Worm (Caenorhabditis elegans): ENCODE measurements around the gene cyn-2.

cyn-2 gene

ce11 chrIII:13701691-13702090, 9.2 kb downstream of the cyn-2 start, which contains the start of gene lit-1:
TSS of gene lit-1 (plus strand) at chrIII:13701991.
- TF ChIP-seq nhr-28 (tag; optimal IDR thresholded peaks at IDR 0.05), result no peak
- no peak for TF ChIP-seq unc-120 (tag; optimal IDR thresholded peaks at IDR 0.05; ENCODE audit: poor library complexity, severe bottlenecking)
- TF ChIP-seq sptf-1 (tag; optimal IDR thresholded peaks at IDR 0.05), result no peak
- TF ChIP-seq mls-2 (tag; optimal IDR thresholded peaks at IDR 0.05), result no peak
- no peak for TF ChIP-seq mab-5 (tag; optimal IDR thresholded peaks at IDR 0.05)
- no peak for TF ChIP-seq M03D4.4 (tag; optimal IDR thresholded peaks at IDR 0.05)

ce11 chrIII:13708415-13708814, 15.9 kb downstream of the cyn-2 start:
- TF ChIP-seq unc-120 (tag; optimal IDR thresholded peaks at IDR 0.05; ENCODE audit: poor library complexity, severe bottlenecking) (no peak), snpc-4 (tag; optimal IDR thresholded peaks at IDR 0.05) (no peak)

- TF ChIP-seq mab-5 (tag; optimal IDR thresholded peaks at IDR 0.05) (no peak), nhr-28 (tag; optimal IDR thresholded peaks at IDR 0.05) (no peak), nhr-2 (tag; optimal IDR thresholded peaks at IDR 0.05) (no peak), ham-2 (GFP tag; optimal IDR thresholded peaks at IDR 0.05) (no peak), ceh-83 (GFP tag; optimal IDR thresholded peaks at IDR 0.05) (no peak), nhr-76 (tag; optimal IDR thresholded peaks at IDR 0.05) (no peak), blmp-1 (tag; optimal IDR thresholded peaks at IDR 0.05) (peak; percentile 48), mep-1 (tag; optimal IDR thresholded peaks at IDR 0.05) (no peak), hlh-1 (tag; optimal IDR thresholded peaks at IDR 0.05) (peak; percentile 43), ceh-43 (GFP tag; optimal IDR thresholded peaks at IDR 0.05) (no peak), sem-2 (GFP tag; optimal IDR thresholded peaks at IDR 0.05) (no peak), ztf-11 (tag; optimal IDR thresholded peaks at IDR 0.05) (no peak), unc-120 (tag; optimal IDR thresholded peaks at IDR 0.05; ENCODE audit: poor library complexity, severe bottlenecking) (no peak), drap-1 (GFP tag; optimal IDR thresholded peaks at IDR 0.05) (no peak)
Observed at ce11 chrIII:13709122-13709521, 16.7 kb downstream of the cyn-2 start.

ce11 chrIII:13710666-13711065, 18.2 kb downstream of the cyn-2 start:
- TF ChIP-seq mab-5 (tag; optimal IDR thresholded peaks at IDR 0.05) (no peak), M03D4.4 (tag; optimal IDR thresholded peaks at IDR 0.05) (no peak), bed-3 (GFP tag; optimal IDR thresholded peaks at IDR 0.05) (no peak), cnd-1 (tag; optimal IDR thresholded peaks at IDR 0.05) (no peak), drap-1 (GFP tag; optimal IDR thresholded peaks at IDR 0.05) (no peak), ceh-43 (GFP tag; optimal IDR thresholded peaks at IDR 0.05) (no peak), mep-1 (tag; optimal IDR thresholded peaks at IDR 0.05) (no peak), unc-120 (tag; optimal IDR thresholded peaks at IDR 0.05; ENCODE audit: poor library complexity, severe bottlenecking) (no peak), nhr-28 (tag; optimal IDR thresholded peaks at IDR 0.05) (no peak), nhr-12 (tag; optimal IDR thresholded peaks at IDR 0.05) (no peak), tbx-8 (GFP tag; optimal IDR thresholded peaks at IDR 0.05) (no peak), lin-32 (GFP tag; optimal IDR thresholded peaks at IDR 0.05) (no peak), elt-3 (tag; optimal IDR thresholded peaks at IDR 0.05) (no peak), ces-1 (GFP tag; optimal IDR thresholded peaks at IDR 0.05) (no peak), ceh-83 (GFP tag; optimal IDR thresholded peaks at IDR 0.05) (no peak), sptf-1 (tag; optimal IDR thresholded peaks at IDR 0.05) (no peak), nhr-237 (tag; optimal IDR thresholded peaks at IDR 0.05) (no peak), unc-62 (GFP tag; optimal IDR thresholded peaks at IDR 0.05) (no peak), hlh-1 (tag; optimal IDR thresholded peaks at IDR 0.05) (no peak), pha-4 (tag; optimal IDR thresholded peaks at IDR 0.05) (no peak)

- no peak for TF ChIP-seq lin-13 (tag; optimal IDR thresholded peaks at IDR 0.05)
- TF ChIP-seq pha-4 (tag; optimal IDR thresholded peaks at IDR 0.05), result peak; percentile 95
- peak; percentile 27 for TF ChIP-seq ces-1 (GFP tag; optimal IDR thresholded peaks at IDR 0.05)
- TF ChIP-seq sem-2 (GFP tag; optimal IDR thresholded peaks at IDR 0.05), result peak; percentile 29
- no peak for TF ChIP-seq nhr-76 (tag; optimal IDR thresholded peaks at IDR 0.05)
- TF ChIP-seq bed-3 (GFP tag; optimal IDR thresholded peaks at IDR 0.05), result peak; percentile 23
- no peak for TF ChIP-seq flh-1 (GFP tag; optimal IDR thresholded peaks at IDR 0.05)
- no peak for TF ChIP-seq elt-3 (tag; optimal IDR thresholded peaks at IDR 0.05)
- no peak for TF ChIP-seq ceh-43 (GFP tag; optimal IDR thresholded peaks at IDR 0.05)
- TF ChIP-seq zip-8 (tag; optimal IDR thresholded peaks at IDR 0.05), result no peak
- peak; percentile 53 for TF ChIP-seq lsy-2 (tag; optimal IDR thresholded peaks at IDR 0.05)
- no peak for TF ChIP-seq lin-32 (GFP tag; optimal IDR thresholded peaks at IDR 0.05)
- no peak for TF ChIP-seq ceh-39 (tag; optimal IDR thresholded peaks at IDR 0.05)
- peak; percentile 69 for TF ChIP-seq hlh-1 (tag; optimal IDR thresholded peaks at IDR 0.05)
- peak; percentile 71 for TF ChIP-seq mls-2 (tag; optimal IDR thresholded peaks at IDR 0.05)
- TF ChIP-seq ham-2 (GFP tag; optimal IDR thresholded peaks at IDR 0.05), result peak; percentile 62
- no peak for TF ChIP-seq unc-39 (tag; optimal IDR thresholded peaks at IDR 0.05)
- TF ChIP-seq M03D4.4 (tag; optimal IDR thresholded peaks at IDR 0.05), result no peak
- TF ChIP-seq nhr-2 (tag; optimal IDR thresholded peaks at IDR 0.05), result no peak
- peak; percentile 57 for TF ChIP-seq nhr-237 (tag; optimal IDR thresholded peaks at IDR 0.05)
- TF ChIP-seq unc-62 (GFP tag; optimal IDR thresholded peaks at IDR 0.05), result peak; percentile 53
- TF ChIP-seq mab-5 (tag; optimal IDR thresholded peaks at IDR 0.05), result no peak
- TF ChIP-seq ztf-11 (tag; optimal IDR thresholded peaks at IDR 0.05), result no peak
- no peak for TF ChIP-seq elt-1 (tag; optimal IDR thresholded peaks at IDR 0.05; ENCODE audit: borderline replicate concordance, insufficient read depth)
- no peak for TF ChIP-seq tbx-8 (GFP tag; optimal IDR thresholded peaks at IDR 0.05)
- peak; percentile 53 for TF ChIP-seq cnd-1 (tag; optimal IDR thresholded peaks at IDR 0.05)
- peak; percentile 28 for TF ChIP-seq drap-1 (GFP tag; optimal IDR thresholded peaks at IDR 0.05)
- no peak for TF ChIP-seq blmp-1 (tag; optimal IDR thresholded peaks at IDR 0.05)
- TF ChIP-seq sptf-1 (tag; optimal IDR thresholded peaks at IDR 0.05), result peak; percentile 60
- TF ChIP-seq snpc-4 (tag; optimal IDR thresholded peaks at IDR 0.05), result no peak
- no peak for TF ChIP-seq nhr-28 (tag; optimal IDR thresholded peaks at IDR 0.05)
- no peak for TF ChIP-seq mep-1 (tag; optimal IDR thresholded peaks at IDR 0.05)
- peak; percentile 5 for TF ChIP-seq unc-120 (tag; optimal IDR thresholded peaks at IDR 0.05; ENCODE audit: poor library complexity, severe bottlenecking)
- TF ChIP-seq nhr-12 (tag; optimal IDR thresholded peaks at IDR 0.05), result no peak
- TF ChIP-seq ceh-83 (GFP tag; optimal IDR thresholded peaks at IDR 0.05), result no peak
Observed at ce11 chrIII:13712854-13713293, 20.4 kb downstream of the cyn-2 start.
